Worm (Caenorhabditis elegans) whole organism, L3 larva: Measurements from ENCODE around the gene B0001.4.

Source experiments
- ama-1 ChIP-seq: fragments of 150-350 bp; optimal IDR thresholded peaks from 2 replicates; lab custom pipeline; 2018
- ceh-28 ChIP-seq: fragments of 150-350 bp; optimal IDR thresholded peaks from 2 replicates; lab custom pipeline; 2014; ENCODE audit warnings: missing biosample characterization, missing genetic modification reagents, missing genetic modification characterization
- ceh-82 ChIP-seq: fragments of 150-350 bp; optimal IDR thresholded peaks from 2 replicates; lab custom pipeline; 2014; ENCODE audit warnings: missing biosample characterization, missing genetic modification characterization
- egl-27 ChIP-seq: sonication (generic microtip); optimal IDR thresholded peaks from 4 replicates; lab custom pipeline; 2017; ENCODE audit warnings: missing biosample characterization, missing genetic modification reagents, missing genetic modification characterization
- elt-3 ChIP-seq, 3 experiments: fragments of 150-350 bp in 1 of 3; sonication (generic microtip) in 2 of 3; optimal IDR thresholded peaks; 2 replicates in 2 of 3; 4 replicates in 1 of 3; lab custom pipeline; 2014 to 2017; ENCODE audit warnings: missing biosample characterization in 3 of 3, missing genetic modification characterization in 3 of 3
- mdl-1 ChIP-seq: fragments of 150-350 bp; optimal IDR thresholded peaks from 2 replicates; lab custom pipeline; 2014; ENCODE audit warnings: missing biosample characterization, missing genetic modification characterization
- nfya-1 ChIP-seq: sonication (generic microtip); optimal IDR thresholded peaks from 2 replicates; lab custom pipeline; 2017; ENCODE audit warnings: missing genetic modification characterization, mild to moderate bottlenecking, missing compliant biosample characterization, antibody characterized with exemption, moderate library complexity; ENCODE audit not compliant: insufficient read depth
- nhr-25 ChIP-seq: sonication (generic microtip); optimal IDR thresholded peaks from 2 replicates; lab custom pipeline; 2017; ENCODE audit warnings: missing biosample characterization, missing genetic modification characterization
- nhr-76 ChIP-seq: fragments of 150-350 bp; sonication (generic microtip); optimal IDR thresholded peaks from 5 replicates; lab custom pipeline; 2014; ENCODE audit warnings: missing biosample characterization, missing genetic modification characterization
- snpc-4 ChIP-seq: fragments of 150-350 bp; optimal IDR thresholded peaks from 2 replicates; lab custom pipeline; 2014; ENCODE audit warnings: missing biosample characterization, missing genetic modification characterization
- unc-62 ChIP-seq: fragments of 150-350 bp; sonication (generic microtip); optimal IDR thresholded peaks from 4 replicates; lab custom pipeline; 2014; ENCODE audit warnings: missing biosample characterization, missing genetic modification reagents, missing genetic modification characterization
- zag-1 ChIP-seq: fragments of 150-350 bp; optimal IDR thresholded peaks from 2 replicates; lab custom pipeline; 2014; ENCODE audit warnings: missing biosample characterization, missing genetic modification characterization

DNA sequence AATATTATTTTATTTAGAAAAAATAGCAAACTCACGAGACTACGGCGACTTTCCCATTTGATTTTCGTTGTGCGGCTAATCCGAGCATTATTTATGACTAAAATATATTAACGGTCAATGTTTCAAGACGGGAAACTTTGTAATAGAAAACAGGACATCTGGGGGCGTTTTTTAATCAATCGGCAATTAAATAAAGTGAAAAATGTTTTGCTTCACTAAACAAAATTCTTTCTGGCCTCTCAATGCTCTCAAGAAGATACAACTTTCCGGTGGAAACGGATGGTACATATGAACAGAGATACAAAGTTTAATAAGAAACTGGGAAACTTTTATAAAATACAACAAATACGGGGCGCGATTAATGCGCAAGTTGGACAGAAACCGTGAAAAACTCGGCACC lies 12.9 kb upstream of the B0001.4 start, which contains the start of gene B0001.2:
- TF ChIP-seq zag-1 (tag; lab: Kevin White, UChicago) (no peak), ama-1 (lab: Kevin White, UChicago) (no peak), snpc-4 (tag; lab: Kevin White, UChicago) (no peak), unc-62 (GFP tag; lab: Kevin White, UChicago) (no peak), ceh-82 (tag; lab: Kevin White, UChicago) (no peak), nhr-76 (tag; lab: Kevin White, UChicago) (no peak), egl-27 (no peak), nhr-25 (tag; lab: Kevin White, UChicago) (no peak), elt-3 (tag; optimal IDR thresholded peaks at IDR 0.05; lab: Kevin White, UChicago) (no peak), mdl-1 (tag; lab: Kevin White, UChicago) (no peak), nfya-1 (tag; lab: Kevin White, UChicago) (no peak), ceh-28 (tag; lab: Kevin White, UChicago) (no peak)
